Fruit fly (Drosophila melanogaster) whole organism, wandering third instar larva: Measurements from ENCODE around the gene Gr61a.

Experiments
- Abd-B ChIP-seq: fragments of >200 bp; optimal IDR thresholded peaks from 2 replicates; lab custom pipeline; 2017; ENCODE audit warnings: missing biosample characterization, missing genetic modification characterization
- Dfd ChIP-seq: fragments of >200 bp; optimal IDR thresholded peaks from 2 replicates; lab custom pipeline; 2017; ENCODE audit warnings: missing biosample characterization, missing genetic modification characterization
- Hr83 ChIP-seq: fragments of 200-300 bp; sonication (Bioruptor generic); optimal IDR thresholded peaks from 2 replicates; lab custom pipeline; 2016; ENCODE audit warnings: missing biosample characterization, mild to moderate bottlenecking, missing genetic modification characterization, moderate library complexity; ENCODE audit not compliant: poor library complexity, severe bottlenecking
- br ChIP-seq: fragments of 200-800 bp; sonication (Bioruptor generic); optimal IDR thresholded peaks from 2 replicates; lab custom pipeline; 2016; ENCODE audit warnings: missing biosample characterization, missing genetic modification characterization
- ey ChIP-seq: fragments of 200-800 bp; sonication (Bioruptor generic); optimal IDR thresholded peaks from 2 replicates; lab custom pipeline; 2016; ENCODE audit warnings: missing biosample characterization, missing genetic modification characterization
- jim ChIP-seq: fragments of 175-275, 200-325 bp; sonication (Bioruptor generic); optimal IDR thresholded peaks from 2 replicates; lab custom pipeline; 2016; ENCODE audit warnings: missing biosample characterization, mild to moderate bottlenecking, missing genetic modification characterization
- pan ChIP-seq: fragments of >200 bp; optimal IDR thresholded peaks from 2 replicates; lab custom pipeline; 2017
- psq ChIP-seq: fragments of 200-800 bp; sonication (Bioruptor generic); optimal IDR thresholded peaks from 3 replicates; lab custom pipeline; 2017; ENCODE audit warnings: missing biosample characterization, mild to moderate bottlenecking, missing genetic modification characterization, moderate library complexity
- rgr ChIP-seq: fragments of 200-800 bp; sonication (Bioruptor generic); optimal IDR thresholded peaks from 3 replicates; lab custom pipeline; 2016; ENCODE audit warnings: missing biosample characterization, mild to moderate bottlenecking, missing genetic modification characterization
- sv ChIP-seq: fragments of 200-800 bp; sonication (Bioruptor generic); optimal IDR thresholded peaks from 3 replicates; lab custom pipeline; 2016; ENCODE audit warnings: missing biosample characterization, missing genetic modification characterization
- woc ChIP-seq: sonication (Bioruptor generic); optimal IDR thresholded peaks from 2 replicates; lab custom pipeline; 2016; ENCODE audit warnings: missing biosample characterization, mild to moderate bottlenecking, missing genetic modification characterization

DNA sequence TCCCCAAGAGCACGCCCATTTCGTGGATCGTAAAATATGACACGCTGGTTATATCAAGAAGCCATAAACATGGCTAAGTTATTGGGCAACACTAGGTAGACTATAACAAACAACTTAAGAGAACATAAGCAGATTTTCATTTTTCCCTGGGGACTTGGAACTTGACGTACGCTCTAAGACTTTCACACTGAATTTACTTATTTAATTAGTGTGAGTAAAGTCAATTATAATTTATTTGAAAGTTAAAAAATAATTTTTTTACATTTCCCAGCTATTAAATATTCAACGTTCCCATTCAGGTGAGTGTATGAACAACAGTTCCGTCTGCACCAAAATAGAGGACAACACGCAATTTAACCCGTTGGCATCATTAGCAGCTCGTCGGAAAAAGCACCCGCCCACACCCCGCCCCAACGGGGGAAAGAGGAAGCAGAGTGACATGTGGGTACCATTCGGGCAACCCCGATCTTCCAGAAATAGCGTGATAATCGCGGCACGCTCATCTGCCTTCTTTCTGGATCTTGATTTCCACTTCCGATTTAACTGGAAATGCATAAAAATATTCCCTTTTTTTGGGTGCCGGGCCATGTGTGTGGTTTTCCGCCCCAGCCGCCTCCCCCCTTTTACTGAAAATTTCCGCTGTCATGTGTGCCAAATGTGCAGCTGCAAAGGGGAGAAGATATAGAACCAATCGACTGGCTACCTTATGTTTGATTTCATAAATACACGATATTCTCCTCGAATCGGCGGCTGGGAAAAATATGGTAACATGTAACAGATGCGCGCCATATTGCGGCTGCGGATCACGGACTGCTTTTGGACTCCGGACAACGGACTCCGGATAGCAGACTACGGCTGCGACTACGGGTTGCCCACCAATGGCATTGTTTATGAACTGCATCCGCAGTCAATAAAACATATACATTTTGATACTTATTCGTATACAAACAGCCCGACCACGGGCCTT is 25.7 kb upstream of the Gr61a start:
- TF ChIP-seq woc (no peak), ey (GFP tag; lab: Kevin White, UChicago) (no peak), Hr83 (GFP tag; lab: Kevin White, UChicago) (no peak), Dfd (GFP tag; lab: Kevin White, UChicago) (no peak), pan (no peak), sv (GFP tag; lab: Kevin White, UChicago) (no peak), jim (GFP tag; lab: Kevin White, UChicago) (no peak), br (GFP tag; lab: Kevin White, UChicago) (no peak), Abd-B (GFP tag; lab: Kevin White, UChicago) (no peak), psq (no peak), rgr (GFP tag; lab: Kevin White, UChicago) (no peak)
